Fruit fly (Drosophila melanogaster) whole organism, larva: ENCODE measurements around the gene Gabat.

ENCODE experiments used
- noc ChIP-seq: fragments of 200-800 bp; sonication (Bioruptor generic); optimal IDR thresholded peaks from 3 replicates; lab custom pipeline; 2019; ENCODE audit warnings: missing biosample characterization, mild to moderate bottlenecking, missing genetic modification characterization, moderate library complexity

Gene Gabat

dm6 chr3L:20000081-20000736, at the start of gene Gabat, which contains the start of gene Tom20:
Gene Gabat, minus strand, starts transcription at chr3L:20000686.
Gene Tom20, plus strand, starts transcription at chr3L:20000644.
- no peak for TF ChIP-seq noc (tag; lab: Kevin White, UChicago)

- no peak for TF ChIP-seq noc (tag; lab: Kevin White, UChicago)
Observed at dm6 chr3L:20036610-20037009, 36.1 kb upstream of the Gabat start.

DNA sequence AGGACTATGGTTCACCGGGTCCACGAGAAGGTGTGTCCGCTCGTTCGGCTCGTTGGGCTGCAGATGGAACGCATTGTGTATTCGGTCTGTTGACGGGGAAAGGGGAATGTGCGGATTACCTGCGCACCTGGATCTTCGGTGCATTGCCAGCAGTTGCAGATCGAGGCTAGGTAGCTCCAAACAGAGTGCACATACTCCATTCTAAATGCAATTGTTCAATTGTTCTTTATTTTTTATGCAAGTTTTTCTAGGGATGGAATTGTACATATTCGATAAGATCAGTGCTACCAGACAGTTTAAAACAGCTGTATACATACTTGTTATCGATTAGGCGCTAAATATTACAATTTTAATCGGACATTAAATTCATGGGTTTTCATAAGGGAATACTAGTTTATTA, 28.3 kb upstream of the Gabat start, which contains the start of gene Lamtor1:
TSS of gene Lamtor1 (minus strand) at position 268 of the 400 bp plus-strand sequence.
- no peak for TF ChIP-seq noc (tag; lab: Kevin White, UChicago)

DNA sequence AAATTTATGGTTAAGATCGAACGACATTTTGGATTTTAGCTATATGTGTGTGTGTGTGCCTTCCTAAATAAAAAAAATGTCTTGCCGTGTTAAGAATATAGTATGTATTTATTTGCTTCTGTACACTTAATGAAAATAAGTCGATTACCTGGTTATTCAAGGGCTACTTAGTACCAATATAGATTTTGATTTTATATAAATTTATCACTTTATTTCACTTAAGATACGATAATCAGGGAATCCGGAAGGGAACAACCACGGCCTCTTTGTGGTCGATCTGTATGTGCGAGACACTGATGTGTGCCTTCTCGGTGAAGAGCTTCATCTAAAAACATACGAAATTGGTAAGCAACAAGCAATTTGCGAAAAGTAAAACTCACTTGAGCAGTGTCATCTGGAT, 27.2 kb upstream of the Gabat start, which contains the start of gene CG14183:
TSS of gene CG14183 (minus strand) at position 101 of the 400 bp plus-strand sequence.
- no peak for TF ChIP-seq noc (tag; lab: Kevin White, UChicago)

DNA sequence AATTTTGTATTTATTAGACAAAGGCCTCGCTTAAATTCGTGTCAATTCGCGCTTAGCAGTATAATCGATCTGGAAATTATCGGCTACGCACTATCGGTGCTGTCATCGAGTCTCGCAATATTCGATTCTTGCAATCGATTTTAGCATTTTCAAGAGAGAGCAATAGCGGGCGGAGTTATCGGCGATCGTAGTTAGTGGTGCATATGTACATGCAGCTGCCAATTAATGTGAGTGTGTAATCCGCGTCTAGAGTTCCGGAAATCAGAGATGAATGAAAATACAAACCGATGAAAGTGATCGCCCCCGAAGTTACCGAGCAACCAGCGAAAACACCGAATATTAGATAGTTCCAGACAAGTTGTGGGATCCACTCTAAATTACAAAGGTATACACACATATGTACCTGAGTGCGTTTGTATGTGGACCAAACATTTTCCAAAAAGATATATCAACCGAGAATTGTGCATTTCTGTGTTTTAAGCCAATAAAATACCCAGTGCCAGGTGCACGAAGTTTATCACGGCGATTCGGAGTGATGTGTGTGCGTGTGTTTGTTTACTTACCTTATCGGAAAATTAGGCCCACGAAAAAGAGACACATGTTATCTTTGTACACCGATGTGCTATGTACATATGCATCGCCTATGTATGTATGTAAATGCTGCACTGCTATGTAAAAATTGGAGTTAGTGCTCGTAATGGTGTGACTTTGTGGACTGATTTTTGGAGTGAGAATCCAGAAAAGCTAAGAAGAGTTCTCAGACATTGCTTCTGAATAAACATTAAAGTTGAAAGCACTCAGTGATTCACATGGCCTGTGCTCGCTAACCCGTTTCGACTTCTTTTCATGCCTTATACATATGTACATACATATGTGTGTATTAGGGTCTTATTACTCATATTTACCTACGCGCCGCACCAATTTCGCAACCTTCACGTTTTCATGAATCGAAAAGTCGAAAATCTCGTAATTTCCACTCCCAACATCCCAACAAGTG, 6.1 kb upstream of the Gabat start:
- no peak for TF ChIP-seq noc (tag; lab: Kevin White, UChicago)

DNA sequence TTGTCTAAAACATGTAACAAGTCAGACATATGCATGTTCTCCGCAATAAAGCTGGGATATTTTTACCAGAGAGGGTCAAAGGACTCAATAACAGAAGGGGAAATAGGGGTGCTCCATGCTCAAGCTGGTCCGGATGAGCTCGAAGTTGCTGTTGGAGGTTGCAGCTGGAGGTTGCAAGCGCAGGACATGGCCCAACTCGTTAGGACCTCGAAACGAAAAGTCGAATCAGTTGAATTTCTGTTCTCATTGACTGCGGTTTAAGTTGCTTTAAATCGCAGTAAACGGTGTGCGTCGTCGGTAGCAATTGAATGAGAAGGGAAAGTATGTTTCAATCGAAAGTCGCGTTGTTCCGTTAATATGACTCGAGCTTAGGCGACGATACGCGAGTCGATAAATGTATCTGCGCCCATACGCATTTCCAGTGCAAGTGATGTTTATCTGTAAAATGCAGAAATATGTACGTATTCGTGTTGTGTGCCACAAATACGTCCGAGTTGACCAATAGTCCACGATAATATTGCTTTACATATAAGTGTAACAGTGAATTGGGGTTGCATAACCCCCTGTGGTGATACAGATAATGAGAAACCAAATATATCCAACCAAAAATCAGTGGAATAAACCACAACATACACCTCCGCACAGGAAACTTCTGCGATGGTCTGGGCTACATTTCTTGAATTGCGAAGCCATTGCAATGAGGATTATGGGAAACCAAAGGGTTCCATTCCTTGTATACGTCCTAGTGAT, 4.7 kb upstream of the Gabat start, which contains the start of gene kug:
TSS of gene kug (plus strand) at position 269 of the 750 bp plus-strand sequence.
- no peak for TF ChIP-seq noc (tag; lab: Kevin White, UChicago)

DNA sequence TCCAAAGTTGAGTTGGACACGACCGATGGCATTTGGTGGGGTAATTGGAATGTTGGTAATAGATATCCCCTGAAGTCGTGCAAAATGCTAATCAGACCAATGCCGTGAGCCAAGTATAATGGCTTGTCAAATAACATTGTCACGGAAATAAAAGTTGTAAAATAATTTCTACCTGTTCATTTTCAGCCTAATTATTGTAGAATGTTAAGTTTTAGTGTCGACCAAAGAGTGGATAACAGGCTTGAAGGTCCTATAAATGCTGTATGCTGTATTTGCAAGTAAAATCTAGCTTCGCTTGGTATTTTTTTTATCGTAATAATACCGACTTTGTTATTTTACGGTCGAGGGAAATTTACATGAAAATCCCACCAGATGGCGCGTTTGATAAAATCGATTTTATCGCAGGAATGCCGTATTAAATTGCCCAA, 4.0 kb upstream of the Gabat start:
- no peak for TF ChIP-seq noc (tag; lab: Kevin White, UChicago)

DNA sequence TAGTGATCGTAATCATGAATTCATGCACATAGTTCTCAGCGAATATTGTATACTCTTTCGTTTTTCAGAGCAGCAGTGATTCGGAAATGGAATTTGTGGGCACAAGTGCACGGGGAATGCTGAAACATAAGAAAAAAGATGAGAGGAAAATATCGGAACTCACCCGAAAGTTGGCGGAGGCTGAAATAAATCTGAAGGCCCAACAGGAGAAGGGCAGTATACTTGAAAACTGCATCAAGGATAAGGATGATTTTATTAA, 2.7 kb upstream of the Gabat start:
- TF ChIP-seq noc (tag; lab: Kevin White, UChicago), result no peak

- peak; percentile 88 for TF ChIP-seq noc (tag; lab: Kevin White, UChicago)
Observed at dm6 chr3L:20002482-20003234, 2.2 kb upstream of the Gabat start, which contains the start of gene CG7668. Gene CG7668, plus strand, starts transcription at chr3L:20002736.

dm6 chr3L:20000878-20001640, 573 bp upstream of the Gabat start:
- no peak for TF ChIP-seq noc (tag; lab: Kevin White, UChicago)

- no peak for TF ChIP-seq noc (tag; lab: Kevin White, UChicago)
Observed at dm6 chr3L:19994015-19994414, 6.5 kb downstream of the Gabat start.

DNA sequence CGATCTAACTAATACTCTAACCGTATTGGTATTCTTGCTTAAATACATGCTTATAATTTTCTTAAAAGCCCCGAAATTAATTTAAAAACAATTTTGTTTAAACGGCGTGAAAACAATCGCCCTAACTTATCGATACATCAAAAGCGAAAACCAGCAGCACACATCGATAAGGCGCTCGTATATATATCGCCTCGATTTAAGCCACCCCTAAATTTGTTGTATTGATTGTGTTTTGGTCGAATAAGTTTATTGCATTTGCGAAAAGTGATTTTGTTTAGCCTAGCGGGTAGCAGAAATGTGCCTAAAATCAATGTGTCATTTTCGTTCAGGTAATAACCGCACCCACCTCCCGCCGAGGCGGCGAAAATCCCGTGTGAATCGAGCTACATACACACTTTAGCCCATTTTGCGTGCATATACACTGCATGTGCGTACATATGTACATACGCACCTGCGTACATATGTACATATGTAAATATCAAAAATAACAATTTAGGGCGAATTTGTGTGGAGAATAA, 8.7 kb downstream of the Gabat start, which contains the start of the genes CG7646 and Nca:
TSS of gene CG7646 (plus strand) at position 174 of the 518 bp plus-strand sequence.
TSS of gene Nca (plus strand) at position 174 of the 518 bp plus-strand sequence.
- no peak for TF ChIP-seq noc (tag; lab: Kevin White, UChicago)

DNA sequence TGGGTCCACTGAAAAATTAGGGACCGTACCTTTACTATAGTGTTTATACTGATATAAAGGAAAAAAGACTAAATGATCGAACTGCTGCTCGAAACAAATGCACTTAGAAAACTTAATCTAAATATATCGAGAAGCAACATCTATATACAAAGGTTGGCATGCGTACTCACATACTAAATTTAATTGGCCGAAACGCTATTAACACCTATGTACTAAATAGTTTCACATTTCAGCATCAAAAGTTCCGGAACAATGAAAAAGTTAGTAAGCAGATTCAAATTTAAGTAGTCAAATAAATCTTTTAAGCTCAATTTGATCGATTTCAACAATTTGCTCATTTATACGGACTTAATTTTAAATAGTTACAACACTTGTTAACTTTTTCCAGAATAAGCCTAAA, 9.4 kb downstream of the Gabat start, which contains the start of gene fln:
TSS of gene fln (minus strand) at position 101 of the 400 bp plus-strand sequence.
- no peak for TF ChIP-seq noc (tag; lab: Kevin White, UChicago)
